Worm (Caenorhabditis elegans) whole organism, young adult: ENCODE results near the gene crn-4.

Source experiments
- ama-1 ChIP-seq, 3 experiments: fragments of 150-350 bp in 1 of 3; sonication (generic microtip) in 2 of 3; optimal IDR thresholded peaks; 2 replicates each; lab custom pipeline; 2014 to 2018; ENCODE audit warnings: missing biosample characterization in 2 of 3, missing genetic modification characterization in 2 of 3, missing genetic modification reagents in 2 of 3
- lin-35 ChIP-seq, 3 experiments: fragments of 150-350 bp in 2 of 3; sonication (generic microtip) in 1 of 3; optimal IDR thresholded peaks; 2 replicates each; lab custom pipeline; 2014 to 2018; ENCODE audit warnings: missing biosample characterization in 3 of 3, missing genetic modification characterization in 3 of 3, missing genetic modification reagents in 3 of 3

DNA sequence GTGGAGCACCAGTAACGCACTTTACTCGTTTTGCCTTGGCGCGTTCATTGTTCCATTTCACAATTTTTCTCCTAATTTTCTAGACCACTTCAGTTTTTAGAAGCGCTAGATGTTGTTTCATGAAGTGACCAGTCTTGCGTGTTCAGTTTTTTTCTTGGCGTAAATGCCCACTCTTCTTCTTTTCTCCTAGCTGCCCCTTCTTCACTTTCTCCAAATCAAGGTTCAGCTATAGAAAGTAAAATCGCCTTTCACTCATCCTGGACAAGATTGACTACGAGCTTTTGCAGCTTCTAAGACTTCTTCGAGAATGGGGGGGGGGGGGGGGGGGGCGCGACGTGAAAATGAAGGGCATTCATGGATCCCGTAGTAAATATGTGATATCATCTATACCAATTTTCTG, 45.2 kb downstream of the crn-4 start:
- TF ChIP-seq lin-35 (GFP tag; optimal IDR thresholded peaks at IDR 0.05; lab: Kevin White, UChicago) (no peak), ama-1 (optimal IDR thresholded peaks at IDR 0.05; lab: Kevin White, UChicago) (no peak), ama-1 (GFP tag; optimal IDR thresholded peaks at IDR 0.05; lab: Kevin White, UChicago) (no peak)
